Worm (Caenorhabditis elegans) whole organism, L1 larva: ENCODE measurements around the gene fbxa-4.

ENCODE experiments used
- F16B12.6 ChIP-seq: fragments of 150-350 bp; optimal IDR thresholded peaks from 2 replicates; lab custom pipeline; 2014; ENCODE audit warnings: missing biosample characterization, missing genetic modification characterization
- Y116A8C.19 ChIP-seq: sonication (generic microtip); optimal IDR thresholded peaks from 2 replicates; lab custom pipeline; 2016; ENCODE audit warnings: missing compliant biosample characterization, missing genetic modification characterization, borderline replicate concordance
- alr-1 ChIP-seq: fragments of 200-800 bp; sonication (Bioruptor generic); optimal IDR thresholded peaks from 2 replicates; lab custom pipeline; 2018; ENCODE audit warnings: borderline replicate concordance, mild to moderate bottlenecking, missing genetic modification characterization, missing compliant biosample characterization
- ceh-90 ChIP-seq: sonication (generic microtip); optimal IDR thresholded peaks from 2 replicates; lab custom pipeline; 2016; ENCODE audit warnings: missing genetic modification characterization, missing compliant biosample characterization
- ces-1 ChIP-seq: fragments of 150-350 bp; optimal IDR thresholded peaks from 2 replicates; lab custom pipeline; 2014; ENCODE audit warnings: missing biosample characterization, missing genetic modification reagents, missing genetic modification characterization
- dpl-1 ChIP-seq, 3 experiments: fragments of 150-350 bp in 2 of 3; sonication (generic microtip) in 1 of 3; optimal IDR thresholded peaks; 2 replicates each; lab custom pipeline; 2014 to 2017; ENCODE audit warnings: missing biosample characterization in 3 of 3, missing genetic modification characterization in 3 of 3, missing genetic modification reagents in 3 of 3
- dsc-1 ChIP-seq: sonication (generic microtip); optimal IDR thresholded peaks from 2 replicates; lab custom pipeline; 2016; ENCODE audit warnings: mild to moderate bottlenecking, missing genetic modification characterization, missing compliant biosample characterization
- efl-1 ChIP-seq, 4 experiments: fragments of 150-350 bp; optimal IDR thresholded peaks in 3 of 4; peaks in 1 of 4; 1 replicate in 1 of 4; 2 replicates in 3 of 4; lab custom pipeline; 2014; ENCODE audit warnings: missing biosample characterization in 2 of 4, missing genetic modification characterization in 2 of 4, missing genetic modification reagents in 2 of 4
- efl-3 ChIP-seq: fragments of 200-800 bp; sonication (Bioruptor generic); optimal IDR thresholded peaks from 2 replicates; lab custom pipeline; 2018; ENCODE audit warnings: mild to moderate bottlenecking, missing genetic modification characterization, missing compliant biosample characterization
- egl-13 ChIP-seq: sonication (generic microtip); optimal IDR thresholded peaks from 2 replicates; lab custom pipeline; 2016; ENCODE audit warnings: missing genotype, missing genetic modification reagents, missing genetic modification characterization, missing compliant biosample characterization
- elt-2 ChIP-seq: sonication (generic microtip); optimal IDR thresholded peaks from 2 replicates; lab custom pipeline; 2016; ENCODE audit warnings: missing genetic modification characterization, mild to moderate bottlenecking, inconsistent platforms, missing compliant biosample characterization, missing genetic modification reagents
- ets-5 ChIP-seq: fragments of 200-800 bp; sonication (Bioruptor generic); IDR thresholded peaks from 2 replicates; pipeline ENCODE4 v1.3.6; 2022; ENCODE audit warnings: missing genetic modification characterization, missing compliant biosample characterization
- hlh-17 ChIP-seq: fragments of 200-800 bp; sonication (Bioruptor generic); optimal IDR thresholded peaks from 2 replicates; lab custom pipeline; 2018; ENCODE audit warnings: missing genetic modification characterization, mild to moderate bottlenecking, missing compliant biosample characterization, moderate library complexity, borderline replicate concordance
- hlh-4 ChIP-seq: sonication (generic microtip); optimal IDR thresholded peaks from 2 replicates; lab custom pipeline; 2016; ENCODE audit warnings: mild to moderate bottlenecking, missing genetic modification characterization, missing compliant biosample characterization
- irx-1 ChIP-seq: sonication (generic microtip); optimal IDR thresholded peaks from 2 replicates; lab custom pipeline; 2016; ENCODE audit warnings: missing genetic modification characterization, missing compliant biosample characterization
- isw-1 ChIP-seq: fragments of 200-800 bp; sonication (Bioruptor generic); IDR thresholded peaks from 2 replicates; pipeline ENCODE4 v1.3.6; 2022; ENCODE audit warnings: missing genetic modification characterization, missing compliant biosample characterization
- jun-1 ChIP-seq: fragments of 150-350 bp; optimal IDR thresholded peaks from 2 replicates; lab custom pipeline; 2014; ENCODE audit warnings: missing biosample characterization, missing genetic modification reagents, missing genetic modification characterization
- lin-14 ChIP-seq: fragments of 200-800 bp; sonication (Bioruptor generic); optimal IDR thresholded peaks from 2 replicates; lab custom pipeline; 2018; ENCODE audit warnings: mild to moderate bottlenecking, missing genetic modification characterization, moderate library complexity, missing compliant biosample characterization
- lin-35 ChIP-seq, 2 experiments: fragments of 150-350 bp; optimal IDR thresholded peaks; 2 replicates each; lab custom pipeline; 2014; ENCODE audit warnings: missing biosample characterization in 2 of 2, missing genetic modification characterization in 2 of 2, missing genetic modification reagents in 2 of 2
- lin-39 ChIP-seq: fragments of 150-350 bp; optimal IDR thresholded peaks from 2 replicates; lab custom pipeline; 2014; ENCODE audit warnings: missing biosample characterization, missing genetic modification reagents, missing genetic modification characterization
- lsy-2 ChIP-seq, 2 experiments: fragments of 150-350 bp; optimal IDR thresholded peaks; 2 replicates each; lab custom pipeline; 2014; ENCODE audit warnings: missing biosample characterization in 2 of 2, missing genetic modification characterization in 2 of 2
- nhr-11 ChIP-seq: fragments of 150-350 bp; optimal IDR thresholded peaks from 2 replicates; lab custom pipeline; 2014; ENCODE audit warnings: missing biosample characterization, missing genetic modification characterization
- nhr-12 ChIP-seq: sonication (generic microtip); optimal IDR thresholded peaks from 2 replicates; lab custom pipeline; 2017; ENCODE audit warnings: missing biosample characterization, missing genetic modification characterization
- nhr-19 ChIP-seq: fragments of 200-800 bp; sonication (Bioruptor generic); conservative IDR thresholded peaks from 2 replicates; pipeline ENCODE4 v1.3.6; 2022; ENCODE audit warnings: missing genetic modification characterization, missing compliant biosample characterization
- nhr-20 ChIP-seq: sonication (generic microtip); optimal IDR thresholded peaks from 2 replicates; lab custom pipeline; 2016; ENCODE audit warnings: mild to moderate bottlenecking, missing genetic modification characterization, missing compliant biosample characterization
- nhr-28 ChIP-seq: fragments of 150-350 bp; optimal IDR thresholded peaks from 2 replicates; lab custom pipeline; 2014; ENCODE audit warnings: missing biosample characterization, missing genetic modification characterization
- nhr-71 ChIP-seq: sonication (generic microtip); optimal IDR thresholded peaks from 2 replicates; lab custom pipeline; 2016; ENCODE audit warnings: mild to moderate bottlenecking, missing genetic modification characterization, moderate library complexity, missing compliant biosample characterization
- nhr-77 ChIP-seq: fragments of 150-350 bp; optimal IDR thresholded peaks from 2 replicates; lab custom pipeline; 2014; ENCODE audit warnings: missing biosample characterization, missing genetic modification characterization
- nhr-90 ChIP-seq: sonication (generic microtip); optimal IDR thresholded peaks from 2 replicates; lab custom pipeline; 2016; ENCODE audit warnings: mild to moderate bottlenecking, missing genetic modification characterization, missing compliant biosample characterization; ENCODE audit not compliant: poor library complexity
- skn-1 ChIP-seq: fragments of 150-350 bp; optimal IDR thresholded peaks from 2 replicates; lab custom pipeline; 2014; ENCODE audit warnings: missing biosample characterization, missing genetic modification characterization
- snpc-4 ChIP-seq: fragments of 150-350 bp; optimal IDR thresholded peaks from 2 replicates; lab custom pipeline; 2014; ENCODE audit warnings: missing biosample characterization, missing genetic modification characterization
- sup-37 ChIP-seq: fragments of 200-800 bp; sonication (Bioruptor generic); optimal IDR thresholded peaks from 2 replicates; lab custom pipeline; 2018; ENCODE audit warnings: mild to moderate bottlenecking, missing genetic modification characterization, missing compliant biosample characterization
- swsn-7 ChIP-seq: sonication (generic microtip); optimal IDR thresholded peaks from 2 replicates; lab custom pipeline; 2016; ENCODE audit warnings: missing genetic modification characterization, missing compliant biosample characterization
- tbx-2 ChIP-seq: sonication (generic microtip); optimal IDR thresholded peaks from 2 replicates; lab custom pipeline; 2016; ENCODE audit warnings: missing genetic modification characterization, missing compliant biosample characterization
- tlp-1 ChIP-seq: fragments of 150-350 bp; optimal IDR thresholded peaks from 2 replicates; lab custom pipeline; 2014; ENCODE audit warnings: missing biosample characterization, missing genetic modification characterization
- unc-130 ChIP-seq: fragments of 150-350 bp; optimal IDR thresholded peaks from 2 replicates; lab custom pipeline; 2017; ENCODE audit warnings: missing biosample characterization, missing genetic modification characterization, inconsistent platforms
- unc-30 ChIP-seq: sonication (generic microtip); optimal IDR thresholded peaks from 2 replicates; lab custom pipeline; 2017; ENCODE audit warnings: missing biosample characterization, missing genetic modification characterization
- unc-86 ChIP-seq: sonication (generic microtip); optimal IDR thresholded peaks from 2 replicates; lab custom pipeline; 2016; ENCODE audit warnings: missing genetic modification characterization, missing compliant biosample characterization
- unc-98 ChIP-seq: fragments of 200-800 bp; sonication (Bioruptor generic); IDR thresholded peaks from 2 replicates; pipeline ENCODE4 v1.3.6; 2022; ENCODE audit warnings: missing genetic modification characterization, missing compliant biosample characterization
- ztf-11 ChIP-seq, 2 experiments: sonication (generic microtip); optimal IDR thresholded peaks; 2 replicates each; lab custom pipeline; 2016 to 2017; ENCODE audit warnings: missing genetic modification characterization in 2 of 2, missing biosample characterization in 1 of 2, missing compliant biosample characterization in 1 of 2

The fbxa-4 gene

DNA sequence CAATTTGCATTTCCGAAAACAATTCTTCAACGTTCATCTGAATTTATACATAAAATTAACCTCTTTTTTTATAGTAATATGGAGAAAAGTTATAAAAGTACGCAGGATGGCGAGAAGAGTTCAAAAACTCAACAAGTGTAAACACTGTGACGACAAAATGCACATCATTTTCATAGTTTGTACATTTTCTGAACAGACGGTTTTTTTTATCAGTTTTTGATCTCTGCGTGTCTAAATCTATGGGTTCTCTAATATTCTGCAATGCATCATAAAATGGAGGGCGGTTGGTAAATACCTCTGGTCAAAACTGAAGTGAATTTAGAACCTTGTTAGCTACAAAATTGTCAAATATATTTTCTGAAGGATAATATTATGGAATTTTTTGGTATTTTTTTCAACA is at the start of gene fbxa-4 (continued):
- TF ChIP-seq lin-14 (GFP tag; lab: Kevin White, UChicago) (no peak), dsc-1 (no peak), nhr-20 (no peak), lin-39 (tag; lab: Kevin White, UChicago) (no peak), nhr-11 (tag; lab: Kevin White, UChicago) (no peak), ceh-90 (no peak), F16B12.6 (tag; lab: Kevin White, UChicago) (peak; percentile 44), lsy-2 (tag; optimal IDR thresholded peaks at IDR 0.05; lab: Kevin White, UChicago) (peak in 1 of 2 experiments; percentile 15), ztf-11 (tag; optimal IDR thresholded peaks at IDR 0.05; lab: Kevin White, UChicago) (no peak), tlp-1 (tag; lab: Kevin White, UChicago) (no peak), unc-30 (tag; lab: Kevin White, UChicago) (no peak)

DNA sequence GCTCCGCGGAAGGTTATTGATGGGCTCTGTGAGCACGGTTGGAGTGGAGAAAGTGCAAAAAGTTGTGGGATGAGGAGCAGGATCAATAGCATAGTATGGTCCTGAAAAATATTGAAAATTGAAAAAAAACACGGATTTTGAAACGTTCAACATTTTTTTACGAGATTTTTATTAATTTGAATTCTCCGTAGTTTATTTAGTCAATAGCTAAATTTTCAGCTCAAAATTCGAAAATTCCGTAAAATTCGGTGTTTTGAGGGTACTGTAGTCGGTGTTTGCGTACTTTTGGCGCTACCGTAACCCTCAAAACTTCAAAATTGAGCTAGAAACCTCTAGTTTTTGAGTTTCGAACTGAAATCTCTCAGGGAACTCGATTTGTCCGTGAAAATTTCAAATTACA is 43.5 kb upstream of the fbxa-4 start, which contains the start of gene pqn-42:
Gene pqn-42 (minus strand): TSS at position 101 of the 400 bp plus-strand sequence.
- no peak for TF ChIP-seq alr-1 (tag; lab: Kevin White, UChicago)
- TF ChIP-seq ces-1 (GFP tag; lab: Kevin White, UChicago) = no peak
- no peak for TF ChIP-seq hlh-4
- no peak for TF ChIP-seq nhr-19 (GFP tag; lab: Robert Waterston, UW)
- no peak for TF ChIP-seq egl-13 (tag; lab: Kevin White, UChicago)
- TF ChIP-seq lin-39 (tag; lab: Kevin White, UChicago) = no peak
- TF ChIP-seq, all 84 proteins: peak for 0

DNA sequence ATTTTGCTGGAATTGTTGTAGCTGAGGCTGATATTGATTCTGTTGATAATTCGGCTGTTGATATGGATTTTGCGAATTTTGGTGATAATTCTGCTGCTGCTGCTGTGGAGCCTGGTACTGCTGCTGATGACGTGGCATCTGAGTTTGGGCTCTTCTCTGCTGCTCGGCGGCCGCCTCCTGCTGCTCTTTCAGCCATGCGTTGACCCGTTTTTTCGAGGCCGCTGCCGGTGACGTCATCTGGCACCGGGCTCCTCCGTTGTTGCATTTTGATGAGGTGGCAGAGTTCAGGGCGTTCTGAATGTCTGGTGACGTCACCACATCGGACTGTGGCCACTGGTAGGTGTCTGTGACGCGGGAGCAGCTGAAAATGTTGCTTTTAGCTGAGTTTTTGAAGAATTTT is 41.6 kb upstream of the fbxa-4 start:
- TF ChIP-seq swsn-7 = no peak
- no peak for TF ChIP-seq tbx-2 (tag; lab: Kevin White, UChicago)

DNA sequence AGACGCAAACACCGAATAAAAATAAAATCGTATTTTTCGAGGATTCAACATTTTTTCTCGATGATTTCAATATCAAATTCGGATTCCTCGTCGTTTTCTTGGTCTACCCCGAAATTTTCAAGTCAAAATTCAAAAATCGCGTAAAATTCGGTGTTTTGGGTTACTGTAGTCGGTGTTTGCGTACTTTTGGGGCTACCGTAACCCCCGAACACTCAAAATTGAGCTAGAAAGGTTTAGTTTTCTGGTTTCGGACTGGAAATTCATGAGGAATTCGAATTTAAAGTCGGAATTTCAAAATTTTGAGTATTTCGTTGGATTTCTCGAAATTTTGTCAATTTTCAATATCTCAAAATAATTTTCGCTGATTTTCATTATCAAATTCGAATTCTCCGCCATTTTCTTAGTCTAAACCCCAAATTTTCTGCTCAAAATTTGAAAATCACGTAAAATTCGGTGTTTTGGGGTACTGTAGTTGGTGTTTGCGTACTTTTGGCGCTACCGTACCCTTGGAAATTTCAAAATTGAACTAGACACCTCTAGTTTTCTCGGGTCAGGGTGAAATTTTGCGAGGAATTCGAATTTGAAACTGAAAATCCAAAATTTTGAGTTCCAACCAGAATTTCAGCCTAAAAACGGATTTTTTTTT is 40.7 kb upstream of the fbxa-4 start:
- TF ChIP-seq efl-1 (optimal IDR thresholded peaks at IDR 0.05; lab: Kevin White, UChicago) (no peak), efl-1 (GFP tag; optimal IDR thresholded peaks at IDR 0.05 in 1 of 2; lab: Kevin White, UChicago) (peak in 1 of 2 experiments; percentile 30), elt-2 (tag; lab: Kevin White, UChicago) (no peak), dsc-1 (no peak), Y116A8C.19 (tag; lab: Kevin White, UChicago) (no peak), nhr-28 (tag; lab: Kevin White, UChicago) (no peak), lsy-2 (tag; optimal IDR thresholded peaks at IDR 0.05; lab: Kevin White, UChicago) (peak; percentile 20 to 30), tlp-1 (tag; lab: Kevin White, UChicago) (no peak), nhr-12 (tag; lab: Kevin White, UChicago) (no peak)

DNA sequence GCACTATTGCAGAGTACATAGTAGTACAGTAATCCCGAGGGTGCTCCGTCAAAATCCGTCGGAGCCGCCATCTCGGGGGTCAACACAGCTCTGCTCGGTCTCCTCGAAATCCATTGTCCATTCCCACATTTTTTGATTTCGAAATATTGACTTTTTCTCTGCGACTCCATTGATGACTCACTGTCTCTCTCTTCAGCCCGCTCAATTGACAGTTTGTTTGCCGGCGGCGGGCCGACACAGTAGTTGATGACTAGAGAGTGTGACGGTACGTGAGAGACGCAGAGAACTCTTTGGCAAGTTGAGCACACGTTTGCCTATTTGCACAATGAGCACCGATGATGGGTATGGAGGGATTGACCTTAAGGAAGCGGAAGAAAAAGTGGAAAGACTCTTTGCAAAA is 39.5 kb upstream of the fbxa-4 start:
- peak in 1 of 2 experiments; percentile 33 for TF ChIP-seq lin-35 (GFP tag; optimal IDR thresholded peaks at IDR 0.05; lab: Kevin White, UChicago)
- TF ChIP-seq unc-98 (GFP tag; lab: Robert Waterston, UW) = no peak
- peak; percentile 13; the same call in 1 of the 2 replicates for TF ChIP-seq nhr-19 (GFP tag; lab: Robert Waterston, UW)
- peak; percentile 63 for TF ChIP-seq jun-1 (tag; lab: Kevin White, UChicago)
- TF ChIP-seq isw-1 = no peak
- peak in 1 of 2 experiments; percentile 64 for TF ChIP-seq lsy-2 (tag; optimal IDR thresholded peaks at IDR 0.05; lab: Kevin White, UChicago)
- peak; percentile 72 for TF ChIP-seq tbx-2 (tag; lab: Kevin White, UChicago)
- TF ChIP-seq ztf-11 (tag; optimal IDR thresholded peaks at IDR 0.05; lab: Kevin White, UChicago) = no peak
- no peak for TF ChIP-seq ets-5 (GFP tag; lab: Robert Waterston, UW)
- peak; percentile 54 for TF ChIP-seq lin-14 (GFP tag; lab: Kevin White, UChicago)
- peak; percentile 58 for TF ChIP-seq nhr-77 (tag; lab: Kevin White, UChicago)
- no peak for TF ChIP-seq unc-130 (tag; lab: Kevin White, UChicago)
- peak; percentile 49 for TF ChIP-seq nhr-20
- no peak for TF ChIP-seq dsc-1
- TF ChIP-seq sup-37 (GFP tag; lab: Kevin White, UChicago) = peak; percentile 64
- no peak for TF ChIP-seq irx-1 (tag; lab: Kevin White, UChicago)
- peak; percentile 40 for TF ChIP-seq nhr-90 (tag; lab: Kevin White, UChicago)
- TF ChIP-seq nhr-71 = peak; percentile 44
- TF ChIP-seq ceh-90 = no peak
- TF ChIP-seq efl-3 (GFP tag; lab: Kevin White, UChicago) = no peak
- no peak for TF ChIP-seq dpl-1 (GFP tag; optimal IDR thresholded peaks at IDR 0.05; lab: Kevin White, UChicago)
- peak; percentile 10 for TF ChIP-seq snpc-4 (tag; lab: Kevin White, UChicago)
- TF ChIP-seq lin-39 (tag; lab: Kevin White, UChicago) = no peak
- TF ChIP-seq efl-1 (optimal IDR thresholded peaks at IDR 0.05; lab: Kevin White, UChicago) = peak; percentile 35 to 52
- TF ChIP-seq efl-1 (GFP tag; optimal IDR thresholded peaks at IDR 0.05 in 1 of 2; lab: Kevin White, UChicago) = peak; percentile 9 to 92
- no peak for TF ChIP-seq unc-86 (tag; lab: Kevin White, UChicago)
- TF ChIP-seq skn-1 (tag; lab: Kevin White, UChicago) = peak; percentile 17
- no peak for TF ChIP-seq hlh-17 (GFP tag; lab: Kevin White, UChicago)
- peak; percentile 50 for TF ChIP-seq elt-2 (tag; lab: Kevin White, UChicago)
